Fruit fly (Drosophila melanogaster) whole organism, adult: ENCODE results near the gene S-Lap3.

Experiments used
- CG11617 ChIP-seq: fragments of 200-800 bp; sonication (Bioruptor generic); optimal IDR thresholded peaks from 2 replicates; lab custom pipeline; 2017; ENCODE audit warnings: mild to moderate bottlenecking, missing biosample characterization, missing genetic modification reagents, missing genetic modification characterization
- CG12768 ChIP-seq: fragments of 200-800 bp; sonication (Bioruptor generic); optimal IDR thresholded peaks from 2 replicates; lab custom pipeline; 2017; ENCODE audit warnings: missing biosample characterization, missing genetic modification characterization, mild to moderate bottlenecking, moderate library complexity, missing genetic modification reagents
- Hr96 ChIP-seq: fragments of 200-800 bp; sonication (Bioruptor generic); optimal IDR thresholded peaks from 2 replicates; lab custom pipeline; 2016; ENCODE audit warnings: missing biosample characterization, missing genetic modification characterization
- bab1 ChIP-seq: fragments of 200-800 bp; sonication (Bioruptor generic); optimal IDR thresholded peaks from 3 replicates; lab custom pipeline; 2019; ENCODE audit warnings: missing biosample characterization, mild to moderate bottlenecking, missing genetic modification characterization, moderate library complexity
- cic ChIP-seq: fragments of 200-800 bp; sonication (Bioruptor generic); optimal IDR thresholded peaks from 2 replicates; lab custom pipeline; 2017; ENCODE audit warnings: missing biosample characterization, mild to moderate bottlenecking, missing genetic modification characterization, moderate library complexity
- kay ChIP-seq: fragments of 200-800 bp; sonication (Bioruptor generic); peaks from one replicate; lab custom pipeline; 2016; ENCODE audit warnings: missing biosample characterization, missing genetic modification characterization, borderline replicate concordance
- ovo ChIP-seq: fragments of 200-800 bp; sonication (Bioruptor generic); optimal IDR thresholded peaks from 2 replicates; lab custom pipeline; 2016; ENCODE audit warnings: missing biosample characterization, missing genetic modification characterization
- tj ChIP-seq: fragments of 200-800 bp; sonication (Bioruptor generic); optimal IDR thresholded peaks from 3 replicates; lab custom pipeline; 2017; ENCODE audit warnings: missing biosample characterization, mild to moderate bottlenecking, missing genetic modification characterization, moderate library complexity

- TF ChIP-seq tj (GFP tag; lab: Kevin White, UChicago) (no peak), ovo (GFP tag; lab: Kevin White, UChicago) (no peak), CG11617 (GFP tag; lab: Kevin White, UChicago) (no peak), Hr96 (no peak), CG12768 (GFP tag; lab: Kevin White, UChicago) (no peak), bab1 (no peak), cic (GFP tag; lab: Kevin White, UChicago) (no peak), kay (GFP tag; lab: Kevin White, UChicago) (no peak)
Observed at dm6 chr3L:10418401-10418800, 46.6 kb upstream of the S-Lap3 start.
